Fruit fly (Drosophila melanogaster): ENCODE results near the gene GluRS-m.

The GluRS-m gene

dm6 chr3L:16408609-16409439, 8.2 kb downstream of the GluRS-m start (continued):
- TF ChIP-seq gce (GFP tag; IDR thresholded peaks at IDR 0.05) (0 out of 3 replicates have a peak, but pooled peaks have one; percentile 17), CG9932 (GFP tag; IDR thresholded peaks at IDR 0.05) (no peak), nerfin-1 (tag; optimal IDR thresholded peaks at IDR 0.05) (peak; percentile 46), sd (tag; optimal IDR thresholded peaks at IDR 0.05) (peak; percentile 97), CG7928 (GFP tag; optimal IDR thresholded peaks at IDR 0.05) (no peak), CG12071 (GFP tag; optimal IDR thresholded peaks at IDR 0.05) (no peak), zfh2 (GFP tag; optimal IDR thresholded peaks at IDR 0.05) (no peak), HLH3B (GFP tag; IDR thresholded peaks at IDR 0.05) (no peak), Ets97D (GFP tag; optimal IDR thresholded peaks at IDR 0.05) (no peak), Lim3 (GFP tag; IDR thresholded peaks at IDR 0.05) (no peak), Drgx (GFP tag; IDR thresholded peaks at IDR 0.05) (peak; percentile 60), Atf-2 (GFP tag; optimal IDR thresholded peaks at IDR 0.05) (no peak), CG8478 (optimal IDR thresholded peaks at IDR 0.05) (peak; percentile 2), dmrt11E (tag; optimal IDR thresholded peaks at IDR 0.05) (peak; percentile 71), CG17328 (GFP tag; IDR thresholded peaks at IDR 0.05) (0 out of 2 replicates have a peak, but pooled peaks have one; percentile 27), CG14667 (GFP tag; IDR thresholded peaks at IDR 0.05) (no peak), sim (GFP tag; IDR thresholded peaks at IDR 0.05) (peak; percentile 69), Lhr (GFP tag; optimal IDR thresholded peaks at IDR 0.05) (peak; percentile 25), MBD-R2 (GFP tag; IDR thresholded peaks at IDR 0.05) (no peak), CG16815 (GFP tag; optimal IDR thresholded peaks at IDR 0.05) (peak; percentile 14), hbn (GFP tag; IDR thresholded peaks at IDR 0.05; ENCODE audit: partially characterized antibody) (no peak), NC2β (GFP tag; optimal IDR thresholded peaks at IDR 0.05) (peak; percentile 59), Bteb2 (GFP tag; optimal IDR thresholded peaks at IDR 0.05) (no peak), CG11247 (GFP tag; IDR thresholded peaks at IDR 0.05) (no peak), CG10274 (GFP tag; optimal IDR thresholded peaks at IDR 0.05) (no peak), tap (tag; optimal IDR thresholded peaks at IDR 0.05) (no peak), dpn (GFP tag; optimal IDR thresholded peaks at IDR 0.05) (peak in 1 of 2 experiments; percentile 25), CG12391 (tag; optimal IDR thresholded peaks at IDR 0.05) (peak; percentile 39), ab (GFP tag; optimal IDR thresholded peaks at IDR 0.05) (no peak), CG1233 (GFP tag; optimal IDR thresholded peaks at IDR 0.05) (peak; percentile 74), kay (GFP tag; optimal IDR thresholded peaks at IDR 0.05) (no peak)

dm6 chr3L:16407815-16408608, 9.0 kb downstream of the GluRS-m start:
- TF ChIP-seq HLHmδ (GFP tag; optimal IDR thresholded peaks at IDR 0.05) (no peak), CG2120 (GFP tag; optimal IDR thresholded peaks at IDR 0.05) (no peak), abd-A (tag; optimal IDR thresholded peaks at IDR 0.05) (peak; percentile 74), grau (tag; optimal IDR thresholded peaks at IDR 0.05) (peak; percentile 4), Trl (optimal IDR thresholded peaks at IDR 0.05) (peak; percentile 72 to 76), Trl (GFP tag; optimal IDR thresholded peaks at IDR 0.05) (no peak), CG8290 (GFP tag; optimal IDR thresholded peaks at IDR 0.05) (peak; percentile 76), CG8290 (tag; optimal IDR thresholded peaks at IDR 0.05) (peak in 1 of 2 experiments; percentile 18), CG10366 (GFP tag; IDR thresholded peaks at IDR 0.05) (no peak), CG2199 (GFP tag; IDR thresholded peaks at IDR 0.05) (peak; percentile 84; the same call in 2 of the 3 replicates), CG42726 (GFP tag; IDR thresholded peaks at IDR 0.05; ENCODE audit: partially characterized antibody) (no peak), dan (GFP tag; IDR thresholded peaks at IDR 0.05) (no peak), prd (optimal IDR thresholded peaks at IDR 0.05) (no peak), prd (GFP tag; IDR thresholded peaks at IDR 0.05) (peak; percentile 8; the same call in 1 of the 3 replicates), YL-1 (GFP tag; optimal IDR thresholded peaks at IDR 0.05) (peak; percentile 31), vvl (GFP tag; IDR thresholded peaks at IDR 0.05) (peak; percentile 55; the same call in 1 of the 2 replicates), kay (GFP tag; optimal IDR thresholded peaks at IDR 0.05) (no peak), pros (GFP tag; optimal IDR thresholded peaks at IDR 0.05) (peak; percentile 64), gcm (GFP tag; optimal IDR thresholded peaks at IDR 0.05) (peak; percentile 34), CG11695 (GFP tag; IDR thresholded peaks at IDR 0.05) (no peak)

All from whole organism, embryonic.